Worm (Caenorhabditis elegans) whole organism, late embryonic: ENCODE measurements around the gene ZC412.3.

Experiments
- Y22D7AL.16 ChIP-seq: sonication (generic microtip); optimal IDR thresholded peaks from 2 replicates; lab custom pipeline; 2016; ENCODE audit warnings: missing genetic modification characterization, missing compliant biosample characterization
- ceh-48 ChIP-seq: sonication (generic microtip); optimal IDR thresholded peaks from 2 replicates; lab custom pipeline; 2016; ENCODE audit warnings: missing genetic modification characterization, inconsistent platforms, missing compliant biosample characterization
- fkh-10 ChIP-seq: fragments of 150-350 bp; optimal IDR thresholded peaks from 2 replicates; lab custom pipeline; 2014; ENCODE audit warnings: missing biosample characterization, missing genetic modification reagents, missing genetic modification characterization
- hlh-6 ChIP-seq: sonication (generic microtip); optimal IDR thresholded peaks from 2 replicates; lab custom pipeline; 2016; ENCODE audit warnings: missing genotype, missing genetic modification characterization, missing compliant biosample characterization
- nfya-1 ChIP-seq: sonication (generic microtip); optimal IDR thresholded peaks from 2 replicates; lab custom pipeline; 2017; ENCODE audit warnings: missing genetic modification characterization, mild to moderate bottlenecking, missing compliant biosample characterization, antibody characterized with exemption, moderate library complexity
- nhr-11 ChIP-seq: fragments of 150-350 bp; optimal IDR thresholded peaks from 2 replicates; lab custom pipeline; 2014; ENCODE audit warnings: missing biosample characterization, missing genetic modification characterization
- pag-3 ChIP-seq: sonication (generic microtip); optimal IDR thresholded peaks from 2 replicates; lab custom pipeline; 2016; ENCODE audit warnings: missing compliant biosample characterization, missing genetic modification characterization, borderline replicate concordance

ce11 chrV:14849628-14850027, 21.7 kb downstream of the ZC412.3 start:
- TF ChIP-seq Y22D7AL.16 (tag; lab: Kevin White, UChicago) (no peak), pag-3 (no peak), nfya-1 (tag; lab: Kevin White, UChicago) (peak; percentile 32), nhr-11 (tag; lab: Kevin White, UChicago) (no peak), fkh-10 (no peak), ceh-48 (tag; lab: Kevin White, UChicago) (no peak), hlh-6 (no peak)
